Worm (Caenorhabditis elegans) whole organism, L3 larva: ENCODE results near the gene F58F12.4.

Experiments
- R02D3.7 ChIP-seq: fragments of 150-350 bp; optimal IDR thresholded peaks from 2 replicates; lab custom pipeline; 2014; ENCODE audit warnings: missing biosample characterization, missing genetic modification characterization
- ZK546.5 ChIP-seq: sonication (generic microtip); optimal IDR thresholded peaks from 2 replicates; lab custom pipeline; 2017; ENCODE audit warnings: missing biosample characterization, missing genetic modification characterization
- aly-2 ChIP-seq: fragments of 150-350 bp; optimal IDR thresholded peaks from 2 replicates; lab custom pipeline; 2014; ENCODE audit warnings: missing biosample characterization, missing genetic modification characterization
- ama-1 ChIP-seq: fragments of 150-350 bp; optimal IDR thresholded peaks from 2 replicates; lab custom pipeline; 2018
- ceh-16 ChIP-seq: sonication (generic microtip); optimal IDR thresholded peaks from 2 replicates; lab custom pipeline; 2017; ENCODE audit warnings: missing biosample characterization, missing genetic modification characterization
- ceh-28 ChIP-seq: fragments of 150-350 bp; optimal IDR thresholded peaks from 2 replicates; lab custom pipeline; 2014; ENCODE audit warnings: missing biosample characterization, missing genetic modification reagents, missing genetic modification characterization
- ceh-82 ChIP-seq: fragments of 150-350 bp; optimal IDR thresholded peaks from 2 replicates; lab custom pipeline; 2014; ENCODE audit warnings: missing biosample characterization, missing genetic modification characterization
- ceh-9 ChIP-seq: sonication (generic microtip); optimal IDR thresholded peaks from 2 replicates; lab custom pipeline; 2018; ENCODE audit warnings: missing biosample characterization, missing genetic modification characterization
- daf-12 ChIP-seq: fragments of 150-350 bp; optimal IDR thresholded peaks from 2 replicates; lab custom pipeline; 2014; ENCODE audit warnings: missing biosample characterization, missing genetic modification reagents, missing genetic modification characterization
- egl-27 ChIP-seq: sonication (generic microtip); optimal IDR thresholded peaks from 4 replicates; lab custom pipeline; 2017; ENCODE audit warnings: missing biosample characterization, missing genetic modification reagents, missing genetic modification characterization
- egl-5 ChIP-seq: fragments of 150-350 bp; optimal IDR thresholded peaks from 2 replicates; lab custom pipeline; 2017; ENCODE audit warnings: missing biosample characterization, missing genetic modification reagents, missing genetic modification characterization, inconsistent platforms
- elt-1 ChIP-seq: fragments of 150-350 bp; optimal IDR thresholded peaks from 2 replicates; lab custom pipeline; 2014; ENCODE audit warnings: missing biosample characterization, missing genetic modification characterization
- elt-2 ChIP-seq: sonication (generic microtip); optimal IDR thresholded peaks from 2 replicates; lab custom pipeline; 2016; ENCODE audit warnings: missing genetic modification reagents, mild to moderate bottlenecking, missing genetic modification characterization, missing compliant biosample characterization
- elt-3 ChIP-seq, 3 experiments: fragments of 150-350 bp in 1 of 3; sonication (generic microtip) in 2 of 3; optimal IDR thresholded peaks; 2 replicates in 2 of 3; 4 replicates in 1 of 3; lab custom pipeline; 2014 to 2017; ENCODE audit warnings: missing biosample characterization in 3 of 3, missing genetic modification characterization in 3 of 3
- eor-1 ChIP-seq, 2 experiments: fragments of 150-350 bp; optimal IDR thresholded peaks; 2 replicates each; lab custom pipeline; 2014 to 2018; ENCODE audit warnings: missing biosample characterization in 2 of 2, missing genetic modification characterization in 2 of 2
- fkh-10 ChIP-seq: sonication (generic microtip); optimal IDR thresholded peaks from 2 replicates; lab custom pipeline; 2017; ENCODE audit warnings: missing biosample characterization, missing genetic modification reagents, missing genetic modification characterization
- fkh-2 ChIP-seq: fragments of 150-350 bp; optimal IDR thresholded peaks from 2 replicates; lab custom pipeline; 2014; ENCODE audit warnings: missing biosample characterization, missing genetic modification reagents, missing genetic modification characterization
- fos-1 ChIP-seq: fragments of 150-350 bp; optimal IDR thresholded peaks from 2 replicates; lab custom pipeline; 2014; ENCODE audit warnings: missing biosample characterization, missing genetic modification characterization
- hmg-11 ChIP-seq: sonication (generic microtip); optimal IDR thresholded peaks from 2 replicates; lab custom pipeline; 2016; ENCODE audit warnings: missing genetic modification characterization, missing compliant biosample characterization
- jun-1 ChIP-seq: fragments of 150-350 bp; optimal IDR thresholded peaks from 2 replicates; lab custom pipeline; 2014; ENCODE audit warnings: missing biosample characterization, missing genetic modification reagents, missing genetic modification characterization
- lin-15B ChIP-seq: fragments of 150-350 bp; optimal IDR thresholded peaks from 2 replicates; lab custom pipeline; 2014; ENCODE audit warnings: missing biosample characterization, missing genetic modification characterization
- lin-39 ChIP-seq: fragments of 150-350 bp; optimal IDR thresholded peaks from 2 replicates; lab custom pipeline; 2018; ENCODE audit warnings: missing biosample characterization, missing genetic modification reagents, missing genetic modification characterization
- lsy-12 ChIP-seq: sonication (generic microtip); optimal IDR thresholded peaks from 2 replicates; lab custom pipeline; 2016; ENCODE audit warnings: mild to moderate bottlenecking, missing genetic modification characterization, missing compliant biosample characterization
- mdl-1 ChIP-seq: fragments of 150-350 bp; optimal IDR thresholded peaks from 2 replicates; lab custom pipeline; 2014; ENCODE audit warnings: missing biosample characterization, missing genetic modification characterization
- mml-1 ChIP-seq: fragments of 150-350 bp; sonication (generic microtip); optimal IDR thresholded peaks from 3 replicates; lab custom pipeline; 2014; ENCODE audit warnings: missing biosample characterization, missing genetic modification characterization
- nfya-1 ChIP-seq: sonication (generic microtip); optimal IDR thresholded peaks from 2 replicates; lab custom pipeline; 2017; ENCODE audit warnings: missing genetic modification characterization, mild to moderate bottlenecking, missing compliant biosample characterization, antibody characterized with exemption, moderate library complexity; ENCODE audit not compliant: insufficient read depth
- nhr-11 ChIP-seq: fragments of 150-350 bp; optimal IDR thresholded peaks from 2 replicates; lab custom pipeline; 2014; ENCODE audit warnings: missing biosample characterization, missing genetic modification characterization
- nhr-12 ChIP-seq: fragments of 150-350 bp; optimal IDR thresholded peaks from 2 replicates; lab custom pipeline; 2014; ENCODE audit warnings: missing biosample characterization, missing genetic modification characterization
- nhr-23 ChIP-seq: fragments of 150-350 bp; optimal IDR thresholded peaks from 2 replicates; lab custom pipeline; 2014; ENCODE audit warnings: missing biosample characterization, missing genetic modification reagents, missing genetic modification characterization
- nhr-237 ChIP-seq: fragments of 150-350 bp; optimal IDR thresholded peaks from 2 replicates; lab custom pipeline; 2014; ENCODE audit warnings: missing biosample characterization, missing genetic modification characterization
- nhr-25 ChIP-seq: sonication (generic microtip); optimal IDR thresholded peaks from 2 replicates; lab custom pipeline; 2017; ENCODE audit warnings: missing biosample characterization, missing genetic modification characterization
- nhr-28 ChIP-seq: fragments of 150-350 bp; optimal IDR thresholded peaks from 2 replicates; lab custom pipeline; 2014; ENCODE audit warnings: missing biosample characterization, missing genetic modification characterization
- nhr-43 ChIP-seq: sonication (generic microtip); optimal IDR thresholded peaks from 2 replicates; lab custom pipeline; 2016; ENCODE audit warnings: mild to moderate bottlenecking, missing genetic modification characterization, missing compliant biosample characterization; ENCODE audit not compliant: poor library complexity, severe bottlenecking
- nhr-67 ChIP-seq: fragments of 150-350 bp; optimal IDR thresholded peaks from 2 replicates; lab custom pipeline; 2014; ENCODE audit warnings: missing biosample characterization, missing genetic modification characterization
- nhr-76 ChIP-seq: fragments of 150-350 bp; sonication (generic microtip); optimal IDR thresholded peaks from 5 replicates; lab custom pipeline; 2014; ENCODE audit warnings: missing biosample characterization, missing genetic modification characterization
- nhr-77 ChIP-seq: fragments of 150-350 bp; optimal IDR thresholded peaks from 2 replicates; lab custom pipeline; 2014; ENCODE audit warnings: missing biosample characterization, missing genetic modification characterization
- pha-4 ChIP-seq: fragments of 150-350 bp; optimal IDR thresholded peaks from 2 replicates; lab custom pipeline; 2014; ENCODE audit warnings: missing biosample characterization, missing genetic modification reagents, missing genetic modification characterization
- pqm-1 ChIP-seq: fragments of 150-350 bp; optimal IDR thresholded peaks from 2 replicates; lab custom pipeline; 2017; ENCODE audit warnings: missing biosample characterization, missing genetic modification characterization, inconsistent platforms
- sea-2 ChIP-seq: fragments of 150-350 bp; sonication (generic microtip); optimal IDR thresholded peaks from 4 replicates; lab custom pipeline; 2014; ENCODE audit warnings: missing biosample characterization, missing genetic modification reagents, missing genetic modification characterization
- skn-1 ChIP-seq: fragments of 150-350 bp; optimal IDR thresholded peaks from 2 replicates; lab custom pipeline; 2014; ENCODE audit warnings: missing biosample characterization, missing genetic modification characterization
- snpc-4 ChIP-seq: fragments of 150-350 bp; optimal IDR thresholded peaks from 2 replicates; lab custom pipeline; 2014; ENCODE audit warnings: missing biosample characterization, missing genetic modification characterization
- tbx-2 ChIP-seq: sonication (generic microtip); optimal IDR thresholded peaks from 2 replicates; lab custom pipeline; 2016; ENCODE audit warnings: mild to moderate bottlenecking, missing genetic modification characterization, missing compliant biosample characterization
- unc-39 ChIP-seq: sonication (generic microtip); optimal IDR thresholded peaks from 4 replicates; lab custom pipeline; 2017; ENCODE audit warnings: missing biosample characterization, missing genetic modification characterization
- unc-62 ChIP-seq: fragments of 150-350 bp; sonication (generic microtip); optimal IDR thresholded peaks from 4 replicates; lab custom pipeline; 2014; ENCODE audit warnings: missing biosample characterization, missing genetic modification reagents, missing genetic modification characterization
- zag-1 ChIP-seq: fragments of 150-350 bp; optimal IDR thresholded peaks from 2 replicates; lab custom pipeline; 2014; ENCODE audit warnings: missing biosample characterization, missing genetic modification characterization
- ztf-11 ChIP-seq: fragments of 150-350 bp; optimal IDR thresholded peaks from 2 replicates; lab custom pipeline; 2014; ENCODE audit warnings: missing biosample characterization, missing genetic modification characterization
- ztf-4 ChIP-seq: fragments of 150-350 bp; optimal IDR thresholded peaks from 2 replicates; lab custom pipeline; 2014; ENCODE audit warnings: missing biosample characterization, missing genetic modification characterization

Gene F58F12.4

ce11 chrII:6366696-6367095 is 19.9 kb upstream of the F58F12.4 start, which contains the start of gene ctsa-4.1:
ctsa-4.1 (plus strand) TSS chrII:6366996.
- TF ChIP-seq ceh-82 (tag; lab: Kevin White, UChicago) (no peak), pqm-1 (no peak), nhr-28 (tag; lab: Kevin White, UChicago) (no peak), fkh-10 (GFP tag; lab: Kevin White, UChicago) (no peak), aly-2 (tag; lab: Kevin White, UChicago) (no peak), ceh-9 (tag; lab: Kevin White, UChicago) (no peak), nhr-77 (no peak), nhr-67 (no peak), fkh-2 (tag; lab: Kevin White, UChicago) (no peak), R02D3.7 (tag; lab: Kevin White, UChicago) (no peak), lin-39 (tag; lab: Kevin White, UChicago) (no peak), mml-1 (tag; lab: Kevin White, UChicago) (no peak)

- TF ChIP-seq ama-1 (lab: Kevin White, UChicago) (no peak), egl-5 (peak; percentile 35), nhr-28 (tag; lab: Kevin White, UChicago) (no peak), nhr-67 (no peak), pha-4 (peak; percentile 83), daf-12 (tag; lab: Kevin White, UChicago) (no peak), tbx-2 (tag; lab: Kevin White, UChicago) (peak; percentile 32), nhr-11 (tag; lab: Kevin White, UChicago) (peak; percentile 5), eor-1 (tag; optimal IDR thresholded peaks at IDR 0.05; lab: Kevin White, UChicago) (no peak), fkh-2 (tag; lab: Kevin White, UChicago) (no peak), ceh-9 (tag; lab: Kevin White, UChicago) (no peak), skn-1 (tag; lab: Kevin White, UChicago) (peak; percentile 4), nhr-43 (tag; lab: Kevin White, UChicago) (peak; percentile 67), unc-39 (no peak), fkh-10 (GFP tag; lab: Kevin White, UChicago) (peak; percentile 25), snpc-4 (tag; lab: Kevin White, UChicago) (peak; percentile 64), elt-1 (tag; lab: Kevin White, UChicago) (no peak), egl-27 (peak; percentile 14), ztf-11 (tag; lab: Kevin White, UChicago) (no peak), nhr-237 (no peak), fos-1 (no peak), nhr-25 (peak; percentile 92), mml-1 (tag; lab: Kevin White, UChicago) (no peak), mdl-1 (peak; percentile 85), aly-2 (tag; lab: Kevin White, UChicago) (no peak), jun-1 (tag; lab: Kevin White, UChicago) (peak; percentile 51), nhr-76 (tag; lab: Kevin White, UChicago) (no peak), lsy-12 (tag; lab: Kevin White, UChicago) (peak; percentile 52), zag-1 (tag; lab: Kevin White, UChicago) (no peak), nhr-12 (tag; lab: Kevin White, UChicago) (no peak), lin-15B (tag; lab: Kevin White, UChicago) (peak; percentile 93), ztf-4 (tag; lab: Kevin White, UChicago) (no peak), nhr-77 (no peak), hmg-11 (tag; lab: Kevin White, UChicago) (peak; percentile 89), elt-3 (tag; optimal IDR thresholded peaks at IDR 0.05; lab: Kevin White, UChicago) (no peak), unc-62 (GFP tag; lab: Kevin White, UChicago) (no peak), lin-39 (tag; lab: Kevin White, UChicago) (peak; percentile 83), R02D3.7 (tag; lab: Kevin White, UChicago) (peak; percentile 53), nhr-23 (tag; lab: Kevin White, UChicago) (peak; percentile 82), nfya-1 (tag; lab: Kevin White, UChicago) (peak; percentile 89), ceh-82 (tag; lab: Kevin White, UChicago) (peak; percentile 39), sea-2 (no peak), ceh-16 (tag; lab: Kevin White, UChicago) (no peak), ceh-28 (tag; lab: Kevin White, UChicago) (peak; percentile 83), ZK546.5 (tag; lab: Kevin White, UChicago) (no peak), pqm-1 (peak; percentile 70), elt-2 (peak; percentile 70)
- TF ChIP-seq, all 47 proteins: peak for 23
These were observed 16.5 kb upstream of the F58F12.4 start for ce11 chrII:6370110-6370509.
